Fruit fly (Drosophila melanogaster): ENCODE measurements around the gene Pkc98E.

Gene Pkc98E

DNA sequence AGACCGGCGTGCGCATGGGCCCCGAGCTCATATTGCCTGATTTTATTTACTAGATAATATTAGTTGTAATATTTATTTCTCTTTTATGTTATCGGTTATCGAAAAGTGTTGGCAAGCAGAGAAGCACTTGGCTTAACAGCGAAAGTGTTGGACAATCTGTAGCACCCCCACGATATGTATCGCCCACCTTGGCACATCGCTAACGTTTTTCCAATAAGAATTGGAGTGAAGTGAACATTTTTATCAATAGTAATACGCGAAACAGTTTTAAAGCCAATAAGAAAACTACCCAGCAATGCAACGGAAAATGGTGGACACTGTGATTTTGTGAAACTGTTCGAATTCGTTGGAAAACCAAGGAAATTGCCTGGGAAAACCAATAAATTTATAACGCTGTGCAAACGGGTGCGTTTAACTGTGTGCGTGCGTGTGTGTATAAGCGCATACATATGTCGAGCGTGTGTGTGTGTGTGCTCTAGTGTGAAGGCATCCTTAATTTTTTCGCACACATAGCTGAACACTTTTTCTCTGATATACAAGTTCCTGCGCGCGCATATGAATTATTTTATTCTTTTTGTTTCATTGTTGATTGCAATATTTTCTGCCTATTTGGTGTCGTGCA lies at the start of gene Pkc98E, which contains the start of gene Slu7 (continued):
- TF ChIP-seq MESR4 (GFP tag; optimal IDR thresholded peaks at IDR 0.05) (peak; percentile 84), Doc2 (GFP tag; IDR thresholded peaks at IDR 0.05) (no peak), Side (GFP tag; optimal IDR thresholded peaks at IDR 0.05) (peak; percentile 35), CG18262 (tag; optimal IDR thresholded peaks at IDR 0.05) (no peak), CG12071 (GFP tag; optimal IDR thresholded peaks at IDR 0.05) (no peak), BEAF-32 (GFP tag; optimal IDR thresholded peaks at IDR 0.05) (peak; percentile 93), Doc3 (GFP tag; IDR thresholded peaks at IDR 0.05; ENCODE audit: partially characterized antibody) (peak; percentile 71), Dll (GFP tag; IDR thresholded peaks at IDR 0.05; ENCODE audit: partially characterized antibody) (peak; percentile 80), Rfx (GFP tag; IDR thresholded peaks at IDR 0.05) (peak; percentile 89), CG6654 (GFP tag; optimal IDR thresholded peaks at IDR 0.05) (no peak), Fer1 (GFP tag; optimal IDR thresholded peaks at IDR 0.05) (peak; percentile 63), lab (GFP tag; optimal IDR thresholded peaks at IDR 0.05) (peak; percentile 77), GATAe (GFP tag; conservative IDR thresholded peaks at IDR 0.05) (no peak), oc (tag; optimal IDR thresholded peaks at IDR 0.05) (peak; percentile 32), Max (GFP tag; optimal IDR thresholded peaks at IDR 0.05) (peak; percentile 64), jing (GFP tag; optimal IDR thresholded peaks at IDR 0.05) (no peak), CG17361 (GFP tag; IDR thresholded peaks at IDR 0.05) (peak; percentile 14; the same call in 2 of the 3 replicates), CG8944 (GFP tag; optimal IDR thresholded peaks at IDR 0.05) (peak; percentile 57), tna (GFP tag; IDR thresholded peaks at IDR 0.05; ENCODE audit: partially characterized antibody) (peak; percentile 82), CG13296 (GFP tag; optimal IDR thresholded peaks at IDR 0.05) (peak; percentile 10), ATbp (GFP tag; optimal IDR thresholded peaks at IDR 0.05) (no peak), ind (GFP tag; optimal IDR thresholded peaks at IDR 0.05) (peak; percentile 61), Eip74EF (GFP tag; optimal IDR thresholded peaks at IDR 0.05) (no peak), hb (GFP tag; IDR thresholded peaks at IDR 0.05; ENCODE audit: partially characterized antibody) (peak; percentile 88), CG9876 (GFP tag; optimal IDR thresholded peaks at IDR 0.05) (peak; percentile 46), CG15269 (tag; optimal IDR thresholded peaks at IDR 0.05) (peak; percentile 46), CG6765 (GFP tag; optimal IDR thresholded peaks at IDR 0.05) (no peak), PHDP (tag; optimal IDR thresholded peaks at IDR 0.05) (peak; percentile 32), Lim3 (GFP tag; IDR thresholded peaks at IDR 0.05) (no peak), shn (GFP tag; optimal IDR thresholded peaks at IDR 0.05) (peak; percentile 66), Nf-YB (GFP tag; optimal IDR thresholded peaks at IDR 0.05) (no peak), CG34224 (GFP tag; IDR thresholded peaks at IDR 0.05; ENCODE audit: partially characterized antibody) (peak; percentile 89), Mad (GFP tag; optimal IDR thresholded peaks at IDR 0.05) (peak; percentile 72), HLH54F (GFP tag; optimal IDR thresholded peaks at IDR 0.05) (peak; percentile 78), Dref (GFP tag; IDR thresholded peaks at IDR 0.05) (peak; percentile 88), CG13624 (GFP tag; optimal IDR thresholded peaks at IDR 0.05) (peak; percentile 66), CG3163 (GFP tag; optimal IDR thresholded peaks at IDR 0.05) (no peak), CG8478 (optimal IDR thresholded peaks at IDR 0.05) (peak; percentile 95), CG6813 (GFP tag; optimal IDR thresholded peaks at IDR 0.05) (no peak), CG8388 (GFP tag; optimal IDR thresholded peaks at IDR 0.05) (no peak), fru (optimal IDR thresholded peaks at IDR 0.05) (no peak), CG14710 (tag; optimal IDR thresholded peaks at IDR 0.05) (peak; percentile 57), CG13424 (tag; optimal IDR thresholded peaks at IDR 0.05) (no peak), zen2 (GFP tag; IDR thresholded peaks at IDR 0.05; ENCODE audit: partially characterized antibody) (peak; percentile 81), CG6689 (GFP tag; IDR thresholded peaks at IDR 0.05) (0 out of 2 replicates have a peak, but pooled peaks have one; percentile 7), CG2199 (GFP tag; IDR thresholded peaks at IDR 0.05) (0 out of 3 replicates have a peak, but pooled peaks have one; percentile 52), E2f1 (GFP tag; IDR thresholded peaks at IDR 0.05) (0 out of 2 replicates have a peak, but pooled peaks have one; percentile 18), H2.0 (GFP tag; IDR thresholded peaks at IDR 0.05) (peak; percentile 52), CG33213 (GFP tag; optimal IDR thresholded peaks at IDR 0.05) (peak; percentile 59)
